Worm (Caenorhabditis elegans) whole organism, mixed stage, embryonic: ENCODE measurements around the gene phat-6.

Source experiments
- M03D4.4 ChIP-seq: sonication (generic microtip); optimal IDR thresholded peaks from 2 replicates; lab custom pipeline; 2017; ENCODE audit warnings: mild to moderate bottlenecking, missing genetic modification characterization, missing compliant biosample characterization
- bed-3 ChIP-seq: fragments of 200-800 bp; sonication (Bioruptor generic); optimal IDR thresholded peaks from 3 replicates; lab custom pipeline; 2018; ENCODE audit warnings: mild to moderate bottlenecking, missing genetic modification characterization, moderate library complexity, missing compliant biosample characterization
- blmp-1 ChIP-seq: fragments of 150-350 bp; optimal IDR thresholded peaks from 2 replicates; lab custom pipeline; 2014; ENCODE audit warnings: missing biosample characterization, missing genetic modification characterization
- ceh-39 ChIP-seq: fragments of 150-350 bp; optimal IDR thresholded peaks from 2 replicates; lab custom pipeline; 2014; ENCODE audit warnings: missing biosample characterization, missing genetic modification characterization
- ceh-43 ChIP-seq: fragments of 200-800 bp; sonication (Bioruptor generic); optimal IDR thresholded peaks from 2 replicates; lab custom pipeline; 2018; ENCODE audit warnings: mild to moderate bottlenecking, missing genetic modification characterization, moderate library complexity, missing compliant biosample characterization
- ceh-83 ChIP-seq: fragments of 200-800 bp; sonication (Bioruptor generic); optimal IDR thresholded peaks from 2 replicates; lab custom pipeline; 2018; ENCODE audit warnings: mild to moderate bottlenecking, missing genetic modification characterization, missing compliant biosample characterization
- ces-1 ChIP-seq: fragments of 150-350 bp; optimal IDR thresholded peaks from 2 replicates; lab custom pipeline; 2014; ENCODE audit warnings: missing biosample characterization, missing genetic modification reagents, missing genetic modification characterization
- cnd-1 ChIP-seq: fragments of 200-800 bp; sonication (Bioruptor generic); optimal IDR thresholded peaks from 2 replicates; lab custom pipeline; 2018; ENCODE audit warnings: mild to moderate bottlenecking, missing genetic modification characterization, missing compliant biosample characterization
- drap-1 ChIP-seq: fragments of 200-800 bp; sonication (Bioruptor generic); optimal IDR thresholded peaks from 3 replicates; lab custom pipeline; 2018; ENCODE audit warnings: mild to moderate bottlenecking, missing genetic modification characterization, missing compliant biosample characterization
- elt-1 ChIP-seq: sonication (generic microtip); optimal IDR thresholded peaks from 2 replicates; lab custom pipeline; 2017; ENCODE audit warnings: missing genetic modification characterization, mild to moderate bottlenecking, missing compliant biosample characterization, antibody characterized with exemption, moderate library complexity, borderline replicate concordance; ENCODE audit not compliant: insufficient read depth
- elt-3 ChIP-seq: fragments of 150-350 bp; optimal IDR thresholded peaks from 2 replicates; lab custom pipeline; 2014; ENCODE audit warnings: missing biosample characterization, missing genetic modification characterization
- ham-2 ChIP-seq: fragments of 200-800 bp; sonication (Bioruptor generic); optimal IDR thresholded peaks from 2 replicates; lab custom pipeline; 2018; ENCODE audit warnings: mild to moderate bottlenecking, missing genetic modification characterization, missing compliant biosample characterization
- hlh-1 ChIP-seq: fragments of 150-350 bp; optimal IDR thresholded peaks from 2 replicates; lab custom pipeline; 2014; ENCODE audit warnings: missing biosample characterization, missing genetic modification reagents, missing genetic modification characterization
- lin-13 ChIP-seq: fragments of 150-350 bp; optimal IDR thresholded peaks from 2 replicates; lab custom pipeline; 2014; ENCODE audit warnings: missing biosample characterization, missing genetic modification characterization
- lin-32 ChIP-seq: fragments of 200-800 bp; sonication (Bioruptor generic); optimal IDR thresholded peaks from 2 replicates; lab custom pipeline; 2018; ENCODE audit warnings: mild to moderate bottlenecking, missing genetic modification characterization, missing compliant biosample characterization
- lsy-2 ChIP-seq: fragments of 150-350 bp; optimal IDR thresholded peaks from 2 replicates; lab custom pipeline; 2014; ENCODE audit warnings: missing biosample characterization, missing genetic modification characterization
- mab-5 ChIP-seq: fragments of 150-350 bp; optimal IDR thresholded peaks from 2 replicates; lab custom pipeline; 2014; ENCODE audit warnings: missing biosample characterization, missing genetic modification characterization
- mep-1 ChIP-seq: fragments of 150-350 bp; optimal IDR thresholded peaks from 2 replicates; lab custom pipeline; 2017; ENCODE audit warnings: missing biosample characterization, missing genetic modification reagents, missing genetic modification characterization, inconsistent platforms
- mls-2 ChIP-seq: sonication (generic microtip); optimal IDR thresholded peaks from 2 replicates; lab custom pipeline; 2016; ENCODE audit warnings: mild to moderate bottlenecking, missing genetic modification characterization, moderate library complexity, missing compliant biosample characterization
- nhr-12 ChIP-seq: fragments of 150-350 bp; optimal IDR thresholded peaks from 2 replicates; lab custom pipeline; 2014; ENCODE audit warnings: missing biosample characterization, missing genetic modification characterization
- nhr-2 ChIP-seq: fragments of 150-350 bp; optimal IDR thresholded peaks from 2 replicates; lab custom pipeline; 2014; ENCODE audit warnings: missing biosample characterization, missing genetic modification characterization
- nhr-237 ChIP-seq: fragments of 150-350 bp; optimal IDR thresholded peaks from 2 replicates; lab custom pipeline; 2014; ENCODE audit warnings: missing biosample characterization, missing genetic modification characterization
- nhr-28 ChIP-seq: fragments of 150-350 bp; optimal IDR thresholded peaks from 2 replicates; lab custom pipeline; 2014; ENCODE audit warnings: missing biosample characterization, missing genetic modification characterization
- nhr-76 ChIP-seq: sonication (generic microtip); optimal IDR thresholded peaks from 2 replicates; lab custom pipeline; 2017; ENCODE audit warnings: missing biosample characterization, missing genetic modification characterization
- pha-4 ChIP-seq: fragments of 150-350 bp; optimal IDR thresholded peaks from 2 replicates; lab custom pipeline; 2018; ENCODE audit warnings: missing biosample characterization, missing genetic modification reagents, missing genetic modification characterization
- snpc-4 ChIP-seq: fragments of 150-350 bp; optimal IDR thresholded peaks from 2 replicates; lab custom pipeline; 2014; ENCODE audit warnings: missing biosample characterization, missing genetic modification characterization
- sptf-1 ChIP-seq: sonication (generic microtip); optimal IDR thresholded peaks from 2 replicates; lab custom pipeline; 2017; ENCODE audit warnings: mild to moderate bottlenecking, missing genetic modification characterization, moderate library complexity, missing compliant biosample characterization
- tbx-8 ChIP-seq: fragments of 200-800 bp; sonication (Bioruptor generic); optimal IDR thresholded peaks from 2 replicates; lab custom pipeline; 2018; ENCODE audit warnings: mild to moderate bottlenecking, missing genetic modification characterization, moderate library complexity, missing compliant biosample characterization
- unc-120 ChIP-seq: sonication (generic microtip); optimal IDR thresholded peaks from 2 replicates; lab custom pipeline; 2017; ENCODE audit warnings: missing genetic modification characterization, missing compliant biosample characterization; ENCODE audit not compliant: poor library complexity, severe bottlenecking
- unc-39 ChIP-seq: fragments of 150-350 bp; optimal IDR thresholded peaks from 2 replicates; lab custom pipeline; 2014; ENCODE audit warnings: missing biosample characterization, missing genetic modification characterization
- unc-62 ChIP-seq: fragments of 150-350 bp; optimal IDR thresholded peaks from 2 replicates; lab custom pipeline; 2014; ENCODE audit warnings: missing biosample characterization, missing genetic modification reagents, missing genetic modification characterization
- zip-8 ChIP-seq: fragments of 150-350 bp; optimal IDR thresholded peaks from 2 replicates; lab custom pipeline; 2014; ENCODE audit warnings: missing biosample characterization, missing genetic modification characterization
- ztf-11 ChIP-seq: fragments of 150-350 bp; optimal IDR thresholded peaks from 2 replicates; lab custom pipeline; 2014; ENCODE audit warnings: missing biosample characterization, missing genetic modification characterization

Gene phat-6

ce11 chrX:15175211-15175610 is 19.0 kb downstream of the phat-6 start:
- no peak for TF ChIP-seq nhr-2
- TF ChIP-seq lin-32 (GFP tag; lab: Kevin White, UChicago), result no peak
- TF ChIP-seq mab-5 (tag; lab: Kevin White, UChicago), result no peak
- no peak for TF ChIP-seq lsy-2 (tag; lab: Kevin White, UChicago)
- no peak for TF ChIP-seq elt-1 (tag; lab: Kevin White, UChicago)
- no peak for TF ChIP-seq blmp-1 (tag; lab: Kevin White, UChicago)
- TF ChIP-seq ztf-11 (tag; lab: Kevin White, UChicago), result no peak

ce11 chrX:15173303-15173904 is 20.8 kb downstream of the phat-6 start, which contains the start of gene ucr-2.2:
Gene ucr-2.2 (plus strand): TSS chrX:15173904.
- TF ChIP-seq ces-1, result no peak
- TF ChIP-seq nhr-76 (tag; lab: Kevin White, UChicago), result no peak
- peak; percentile 67 for TF ChIP-seq lin-13 (tag; lab: Kevin White, UChicago)
- peak; percentile 19 for TF ChIP-seq mls-2 (tag; lab: Kevin White, UChicago)
- peak; percentile 15 for TF ChIP-seq ceh-43
- no peak for TF ChIP-seq lin-32 (GFP tag; lab: Kevin White, UChicago)
- TF ChIP-seq unc-120 (tag; lab: Kevin White, UChicago), result peak; percentile 63
- TF ChIP-seq tbx-8 (GFP tag; lab: Kevin White, UChicago), result no peak
- TF ChIP-seq nhr-237 (tag; lab: Kevin White, UChicago), result peak; percentile 45
- TF ChIP-seq unc-62, result peak; percentile 1
- TF ChIP-seq hlh-1 (tag; lab: Kevin White, UChicago), result peak; percentile 38
- no peak for TF ChIP-seq nhr-12 (tag; lab: Kevin White, UChicago)
- TF ChIP-seq ceh-83 (GFP tag; lab: Kevin White, UChicago), result no peak
- peak; percentile 57 for TF ChIP-seq M03D4.4 (tag; lab: Kevin White, UChicago)
- TF ChIP-seq sptf-1 (tag; lab: Kevin White, UChicago), result peak; percentile 70
- TF ChIP-seq drap-1, result peak; percentile 54
- peak; percentile 56 for TF ChIP-seq lsy-2 (tag; lab: Kevin White, UChicago)
- TF ChIP-seq nhr-28 (tag; lab: Kevin White, UChicago), result no peak
- no peak for TF ChIP-seq snpc-4 (tag; lab: Kevin White, UChicago)
- no peak for TF ChIP-seq elt-1 (tag; lab: Kevin White, UChicago)
- no peak for TF ChIP-seq nhr-2
- TF ChIP-seq bed-3 (GFP tag; lab: Kevin White, UChicago), result peak; percentile 36
- peak; percentile 73 for TF ChIP-seq mep-1 (tag; lab: Kevin White, UChicago)

- TF ChIP-seq unc-120 (tag; lab: Kevin White, UChicago) (no peak), elt-1 (tag; lab: Kevin White, UChicago) (no peak), ztf-11 (tag; lab: Kevin White, UChicago) (no peak), sptf-1 (tag; lab: Kevin White, UChicago) (no peak), nhr-12 (tag; lab: Kevin White, UChicago) (no peak), bed-3 (GFP tag; lab: Kevin White, UChicago) (no peak), nhr-2 (no peak), nhr-76 (tag; lab: Kevin White, UChicago) (no peak), pha-4 (tag; lab: Kevin White, UChicago) (no peak), cnd-1 (tag; lab: Kevin White, UChicago) (no peak), nhr-28 (tag; lab: Kevin White, UChicago) (no peak), elt-3 (tag; lab: Kevin White, UChicago) (no peak), M03D4.4 (tag; lab: Kevin White, UChicago) (no peak), unc-62 (no peak), ceh-43 (no peak), unc-39 (tag; lab: Kevin White, UChicago) (no peak), zip-8 (tag; lab: Kevin White, UChicago) (no peak), lin-32 (GFP tag; lab: Kevin White, UChicago) (no peak), mls-2 (tag; lab: Kevin White, UChicago) (no peak), ceh-39 (no peak)
Observed at ce11 chrX:15170958-15171357, 23.2 kb downstream of the phat-6 start.

ce11 chrX:15168424-15168823 is 25.8 kb downstream of the phat-6 start, which contains the start of gene ocr-3:
Gene ocr-3 (plus strand): TSS chrX:15168724.
- TF ChIP-seq bed-3 (GFP tag; lab: Kevin White, UChicago), result no peak
- no peak for TF ChIP-seq nhr-12 (tag; lab: Kevin White, UChicago)
- no peak for TF ChIP-seq ceh-43
- no peak for TF ChIP-seq nhr-2
- no peak for TF ChIP-seq elt-3 (tag; lab: Kevin White, UChicago)
- no peak for TF ChIP-seq ceh-83 (GFP tag; lab: Kevin White, UChicago)
- no peak for TF ChIP-seq unc-120 (tag; lab: Kevin White, UChicago)
- no peak for TF ChIP-seq blmp-1 (tag; lab: Kevin White, UChicago)
- TF ChIP-seq nhr-76 (tag; lab: Kevin White, UChicago), result no peak
- no peak for TF ChIP-seq ham-2 (GFP tag; lab: Kevin White, UChicago)
- no peak for TF ChIP-seq unc-62
- TF ChIP-seq lin-32 (GFP tag; lab: Kevin White, UChicago), result no peak
- TF ChIP-seq nhr-237 (tag; lab: Kevin White, UChicago), result no peak
- TF ChIP-seq ztf-11 (tag; lab: Kevin White, UChicago), result no peak
- no peak for TF ChIP-seq nhr-28 (tag; lab: Kevin White, UChicago)
